Worm (Caenorhabditis elegans): ENCODE results near the gene Y54G2A.41.

DNA sequence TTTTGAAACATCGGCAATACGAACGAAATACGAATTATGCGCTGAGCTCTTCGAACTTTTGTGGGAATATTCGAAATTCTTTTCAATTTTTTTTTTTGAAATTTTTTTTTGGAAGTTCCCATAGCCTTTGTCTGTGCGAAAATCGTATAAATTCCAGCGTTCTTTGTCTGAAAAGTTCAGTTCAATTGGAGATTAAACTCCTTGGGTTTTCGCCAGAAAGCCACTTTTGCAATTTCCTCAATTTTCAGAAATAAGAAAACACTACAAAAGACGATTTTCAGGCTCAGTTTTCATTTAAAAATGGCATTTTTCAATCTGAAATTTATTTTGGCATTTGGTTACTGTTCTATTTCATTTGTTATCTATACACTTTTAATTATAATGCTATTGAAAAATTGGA, 7.5 kb downstream of the Y54G2A.41 start, which contains the start of gene Y54G2A.38:
- TF ChIP-seq fkh-10 (GFP tag; optimal IDR thresholded peaks at IDR 0.05) (no peak), K09A11.1 (tag; optimal IDR thresholded peaks at IDR 0.05; ENCODE audit: insufficient read depth) (no peak), unc-55 (GFP tag; optimal IDR thresholded peaks at IDR 0.05) (no peak), pqm-1 (tag; optimal IDR thresholded peaks at IDR 0.05) (no peak), C38D4.7 (GFP tag; optimal IDR thresholded peaks at IDR 0.05) (no peak), sox-4 (tag; optimal IDR thresholded peaks at IDR 0.05) (no peak), nfya-1 (tag; optimal IDR thresholded peaks at IDR 0.05) (no peak), elt-2 (tag; optimal IDR thresholded peaks at IDR 0.05) (no peak), ref-2 (tag; optimal IDR thresholded peaks at IDR 0.05) (no peak), tbx-2 (tag; optimal IDR thresholded peaks at IDR 0.05) (no peak), hlh-8 (tag; optimal IDR thresholded peaks at IDR 0.05) (no peak), dve-1 (tag; optimal IDR thresholded peaks at IDR 0.05) (no peak), rnt-1 (tag; optimal IDR thresholded peaks at IDR 0.05) (no peak)

Measured in whole organism, late embryonic.